Fruit fly (Drosophila melanogaster) whole organism, embryonic: Measurements from ENCODE around the gene CROT.

ENCODE experiments used
- Atf-2 ChIP-seq: fragments of 200-800 bp; sonication (Bioruptor generic); optimal IDR thresholded peaks from 2 replicates; lab custom pipeline; 2016; ENCODE audit warnings: missing biosample characterization, missing genetic modification characterization
- Atf3 ChIP-seq: fragments of 200-800 bp; sonication (Bioruptor generic); optimal IDR thresholded peaks from 3 replicates; lab custom pipeline; 2016; ENCODE audit warnings: missing biosample characterization, missing genetic modification characterization
- Awh ChIP-seq: fragments of 200-800 bp; sonication (Bioruptor generic); IDR thresholded peaks from 2 replicates; pipeline ENCODE4, ENCODE4 v1.3.6; 2022; ENCODE audit warnings: missing biosample characterization, missing genetic modification characterization
- CG10979 ChIP-seq: fragments of 200-800 bp; sonication (Bioruptor generic); optimal IDR thresholded peaks from 2 replicates; lab custom pipeline; 2018; ENCODE audit warnings: missing biosample characterization, mild to moderate bottlenecking, missing genetic modification characterization, moderate library complexity
- CG11456 ChIP-seq: fragments of 200-800 bp; sonication (Bioruptor generic); IDR thresholded peaks from 3 replicates; pipeline ENCODE4 v1.3.6; 2022; ENCODE audit warnings: missing biosample characterization, missing genetic modification characterization
- CG12769 ChIP-seq: fragments of 200-800 bp; sonication (Bioruptor generic); optimal IDR thresholded peaks from 2 replicates; lab custom pipeline; 2019; ENCODE audit warnings: missing biosample characterization, mild to moderate bottlenecking, missing genetic modification characterization, moderate library complexity
- CG13123 ChIP-seq: fragments of 200-800 bp; sonication (Bioruptor generic); optimal IDR thresholded peaks from 2 replicates; lab custom pipeline; 2016; ENCODE audit warnings: missing biosample characterization, missing genetic modification characterization
- CG15073 ChIP-seq: fragments of 200-800 bp; sonication (Bioruptor generic); optimal IDR thresholded peaks from 2 replicates; lab custom pipeline; 2016; ENCODE audit warnings: missing biosample characterization, missing genetic modification characterization
- CG15514 ChIP-seq: fragments of 200-800 bp; sonication (Bioruptor generic); optimal IDR thresholded peaks from 3 replicates; lab custom pipeline; 2017; ENCODE audit warnings: missing biosample characterization, missing genetic modification characterization, mild to moderate bottlenecking, moderate library complexity, missing genetic modification reagents
- CG16813 ChIP-seq: fragments of 200-800 bp; sonication (Bioruptor generic); IDR thresholded peaks from 3 replicates; pipeline ENCODE4 v1.3.6; 2022; ENCODE audit warnings: missing biosample characterization, missing genetic modification characterization; ENCODE audit not compliant: partially characterized antibody
- CG16863 ChIP-seq: fragments of 200-800 bp; sonication (Bioruptor generic); optimal IDR thresholded peaks from 3 replicates; lab custom pipeline; 2016; ENCODE audit warnings: missing biosample characterization, missing genetic modification characterization
- CG2678 ChIP-seq: fragments of 200-800 bp; sonication (Bioruptor generic); optimal IDR thresholded peaks from 3 replicates; lab custom pipeline; 2019; ENCODE audit warnings: missing biosample characterization, mild to moderate bottlenecking, missing genetic modification characterization, moderate library complexity
- CG31388 ChIP-seq: fragments of 200-800 bp; sonication (Bioruptor generic); optimal IDR thresholded peaks from 2 replicates; lab custom pipeline; 2016; ENCODE audit warnings: missing biosample characterization, missing genetic modification characterization
- CG34224 ChIP-seq: fragments of 200-800 bp; sonication (Bioruptor generic); IDR thresholded peaks from 3 replicates; pipeline ENCODE4 v1.3.6; 2022; ENCODE audit warnings: missing biosample characterization, missing genetic modification characterization; ENCODE audit not compliant: partially characterized antibody
- CG4617 ChIP-seq: fragments of 200-800 bp; sonication (Bioruptor generic); optimal IDR thresholded peaks from 3 replicates; lab custom pipeline; 2016; ENCODE audit warnings: missing biosample characterization, missing genetic modification characterization, borderline replicate concordance
- CG6689 ChIP-seq: fragments of 200-800 bp; sonication (Bioruptor generic); IDR thresholded peaks from 2 replicates; pipeline ENCODE4 v1.3.6; 2022; ENCODE audit warnings: missing biosample characterization, missing genetic modification characterization
- CG6854 ChIP-seq: fragments of 200-800 bp; sonication (Bioruptor generic); optimal IDR thresholded peaks from 3 replicates; lab custom pipeline; 2017; ENCODE audit warnings: missing biosample characterization, mild to moderate bottlenecking, missing genetic modification characterization
- CG7839 ChIP-seq: fragments of 200-800 bp; sonication (Bioruptor generic); optimal IDR thresholded peaks from 3 replicates; lab custom pipeline; 2018; ENCODE audit warnings: missing biosample characterization, mild to moderate bottlenecking, missing genetic modification characterization, moderate library complexity
- CG8281 ChIP-seq: fragments of 200-800 bp; sonication (Bioruptor generic); optimal IDR thresholded peaks from 2 replicates; lab custom pipeline; 2018; ENCODE audit warnings: missing biosample characterization, mild to moderate bottlenecking, missing genetic modification characterization, moderate library complexity
- E2f2 ChIP-seq: fragments of 200-800 bp; sonication (Bioruptor generic); IDR thresholded peaks from 2 replicates; pipeline ENCODE4 v1.3.6; 2022; ENCODE audit warnings: missing biosample characterization, missing genetic modification characterization
- ERR ChIP-seq: fragments of 200-800 bp; sonication (Bioruptor generic); optimal IDR thresholded peaks from 2 replicates; lab custom pipeline; 2016; ENCODE audit warnings: missing biosample characterization, missing genetic modification characterization
- Eip74EF ChIP-seq, 2 experiments: fragments of 200-800 bp in 1 of 2; fragments of >200 bp in 1 of 2; sonication (Bioruptor generic) in 1 of 2; optimal IDR thresholded peaks; 2 replicates each; lab custom pipeline; 2017 to 2019; ENCODE audit warnings: missing biosample characterization in 2 of 2, missing genetic modification characterization in 2 of 2, mild to moderate bottlenecking in 1 of 2, moderate library complexity in 1 of 2
- HLHmδ ChIP-seq: fragments of 200-800 bp; sonication (Bioruptor generic); optimal IDR thresholded peaks from 2 replicates; lab custom pipeline; 2018; ENCODE audit warnings: missing biosample characterization, mild to moderate bottlenecking, missing genetic modification characterization, moderate library complexity
- Hey ChIP-seq: fragments of 200-800 bp; sonication (Bioruptor generic); optimal IDR thresholded peaks from 3 replicates; lab custom pipeline; 2018; ENCODE audit warnings: missing biosample characterization, mild to moderate bottlenecking, missing genetic modification characterization
- Hr78 ChIP-seq, 2 experiments: fragments of 200-800 bp in 1 of 2; fragments of >200 bp in 1 of 2; sonication (Bioruptor generic) in 1 of 2; optimal IDR thresholded peaks; 2 replicates each; lab custom pipeline; 2017 to 2019; ENCODE audit warnings: missing biosample characterization in 2 of 2, missing genetic modification characterization in 2 of 2, mild to moderate bottlenecking in 1 of 2, moderate library complexity in 1 of 2
- Hsf ChIP-seq: fragments of 200-800 bp; sonication (Bioruptor generic); optimal IDR thresholded peaks from 3 replicates; lab custom pipeline; 2016; ENCODE audit warnings: missing biosample characterization, missing genetic modification characterization
- MESR4 ChIP-seq: fragments of 200-800 bp; sonication (Bioruptor generic); optimal IDR thresholded peaks from 2 replicates; lab custom pipeline; 2018; ENCODE audit warnings: missing biosample characterization, mild to moderate bottlenecking, missing genetic modification characterization, moderate library complexity
- Mes4 ChIP-seq: fragments of 200-800 bp; sonication (Bioruptor generic); optimal IDR thresholded peaks from 2 replicates; lab custom pipeline; 2016; ENCODE audit warnings: missing biosample characterization, missing genetic modification characterization
- Nf-YB ChIP-seq: fragments of 200-800 bp; sonication (Bioruptor generic); optimal IDR thresholded peaks from 3 replicates; lab custom pipeline; 2019; ENCODE audit warnings: missing biosample characterization, mild to moderate bottlenecking, missing genetic modification characterization, moderate library complexity
- Side ChIP-seq: fragments of 200-800 bp; sonication (Bioruptor generic); optimal IDR thresholded peaks from 2 replicates; lab custom pipeline; 2016; ENCODE audit warnings: missing biosample characterization, missing genetic modification characterization
- Sry-β ChIP-seq: fragments of 200-800 bp; sonication (Bioruptor generic); optimal IDR thresholded peaks from 2 replicates; lab custom pipeline; 2018; ENCODE audit warnings: missing biosample characterization, mild to moderate bottlenecking, missing genetic modification characterization, moderate library complexity
- Trl ChIP-seq, 3 experiments: fragments of >200 bp in 2 of 3; fragments of 200-800 bp in 1 of 3; sonication (Bioruptor generic) in 1 of 3; optimal IDR thresholded peaks; 2 replicates in 1 of 3; 3 replicates in 2 of 3; lab custom pipeline; 2016 to 2017; ENCODE audit warnings: missing biosample characterization in 1 of 3, missing genetic modification characterization in 1 of 3
- abd-A ChIP-seq: fragments of 200-800 bp; sonication (Bioruptor generic); optimal IDR thresholded peaks from 3 replicates; lab custom pipeline; 2019; ENCODE audit warnings: missing biosample characterization, mild to moderate bottlenecking, missing genetic modification characterization, moderate library complexity
- ac ChIP-seq: fragments of 200-800 bp; sonication (Bioruptor generic); optimal IDR thresholded peaks from 3 replicates; lab custom pipeline; 2017; ENCODE audit warnings: missing biosample characterization, mild to moderate bottlenecking, missing genetic modification characterization
- ash1 ChIP-seq: fragments of 200-800 bp; sonication (Bioruptor generic); optimal IDR thresholded peaks from 2 replicates; lab custom pipeline; 2018; ENCODE audit warnings: missing biosample characterization, mild to moderate bottlenecking, missing genetic modification characterization
- cato ChIP-seq: fragments of 200-800 bp; sonication (Bioruptor generic); optimal IDR thresholded peaks from 2 replicates; lab custom pipeline; 2016; ENCODE audit warnings: missing biosample characterization, missing genetic modification characterization, borderline replicate concordance
- ci ChIP-seq: fragments of 200-800 bp; sonication (Bioruptor generic); IDR thresholded peaks from 3 replicates; pipeline ENCODE4 v1.3.6; 2022; ENCODE audit warnings: missing biosample characterization, missing genetic modification characterization
- crc ChIP-seq: fragments of 200-800 bp; sonication (Bioruptor generic); optimal IDR thresholded peaks from 2 replicates; lab custom pipeline; 2016; ENCODE audit warnings: missing biosample characterization, missing genetic modification characterization
- dati ChIP-seq: fragments of 200-800 bp; sonication (Bioruptor generic); IDR thresholded peaks from 2 replicates; pipeline ENCODE4 v1.3.6; 2022; ENCODE audit warnings: missing biosample characterization, missing genetic modification characterization
- dm ChIP-seq: fragments of 200-800 bp; sonication (Bioruptor generic); optimal IDR thresholded peaks from 3 replicates; lab custom pipeline; 2016; ENCODE audit warnings: missing biosample characterization, missing genetic modification characterization
- exex ChIP-seq: fragments of 200-800 bp; sonication (Bioruptor generic); optimal IDR thresholded peaks from 4 replicates; lab custom pipeline; 2018; ENCODE audit warnings: missing biosample characterization, mild to moderate bottlenecking, missing genetic modification characterization, moderate library complexity
- grau ChIP-seq: fragments of 200-800 bp; optimal IDR thresholded peaks from 3 replicates; lab custom pipeline; 2019; ENCODE audit warnings: missing biosample characterization, mild to moderate bottlenecking, missing genetic modification characterization, moderate library complexity
- ssp ChIP-seq: fragments of 200-800 bp; sonication (Bioruptor generic); IDR thresholded peaks from 2 replicates; pipeline ENCODE4 v1.3.6; 2022; ENCODE audit warnings: missing biosample characterization, missing genetic modification characterization
- trem ChIP-seq: fragments of 200-800 bp; optimal IDR thresholded peaks from 3 replicates; lab custom pipeline; 2019; ENCODE audit warnings: missing biosample characterization, mild to moderate bottlenecking, missing genetic modification characterization, moderate library complexity

Gene CROT

dm6 chr3R:27679019-27679418 lies 27.5 kb downstream of the CROT start, which contains the start of gene CG12883 (continued):
- TF ChIP-seq Mes4 (no peak), Trl (optimal IDR thresholded peaks at IDR 0.05; lab: Kevin White, UChicago) (no peak), Trl (GFP tag; optimal IDR thresholded peaks at IDR 0.05; lab: Kevin White, UChicago) (no peak), CG10979 (tag; lab: Kevin White, UChicago) (no peak), CG6689 (GFP tag; lab: Robert Waterston, UW) (no peak), Atf-2 (GFP tag; lab: Kevin White, UChicago) (no peak), dati (GFP tag; lab: Robert Waterston, UW) (no peak), Hey (no peak), Awh (GFP tag; lab: Robert Waterston, UW) (no peak), Side (GFP tag; lab: Kevin White, UChicago) (no peak), ERR (no peak), Sry-β (no peak), Hr78 (GFP tag; optimal IDR thresholded peaks at IDR 0.05; lab: Kevin White, UChicago) (no peak), cato (GFP tag; lab: Kevin White, UChicago) (no peak), CG15514 (GFP tag; lab: Kevin White, UChicago) (peak; percentile 52), ssp (GFP tag; lab: Robert Waterston, UW) (no peak), dm (no peak), CG13123 (GFP tag; lab: Kevin White, UChicago) (no peak), CG31388 (GFP tag; lab: Kevin White, UChicago) (no peak), CG16863 (GFP tag; lab: Kevin White, UChicago) (no peak), exex (no peak), HLHmδ (GFP tag; lab: Kevin White, UChicago) (no peak), Nf-YB (peak; percentile 84), Atf3 (GFP tag; lab: Kevin White, UChicago) (no peak), CG2678 (tag; lab: Kevin White, UChicago) (no peak), CG7839 (tag; lab: Kevin White, UChicago) (no peak), grau (tag; lab: Kevin White, UChicago) (no peak), CG8281 (tag; lab: Kevin White, UChicago) (no peak), crc (GFP tag; lab: Kevin White, UChicago) (no peak), CG15073 (GFP tag; lab: Kevin White, UChicago) (no peak), ash1 (GFP tag; lab: Kevin White, UChicago) (no peak), trem (no peak), abd-A (tag; lab: Kevin White, UChicago) (no peak), CG16813 (GFP tag; lab: Robert Waterston, UW) (no peak), CG11456 (GFP tag; lab: Robert Waterston, UW) (no peak), ci (GFP tag; lab: Robert Waterston, UW) (0 out of 3 replicates have a peak, but pooled peaks have one; percentile 12), E2f2 (GFP tag; lab: Robert Waterston, UW) (peak; percentile 90), CG34224 (GFP tag; lab: Robert Waterston, UW) (no peak), ac (GFP tag; lab: Kevin White, UChicago) (no peak), CG12769 (tag; lab: Kevin White, UChicago) (no peak), MESR4 (peak; percentile 46), Eip74EF (GFP tag; optimal IDR thresholded peaks at IDR 0.05; lab: Kevin White, UChicago) (no peak), CG6854 (GFP tag; lab: Kevin White, UChicago) (no peak), Hsf (GFP tag; lab: Kevin White, UChicago) (no peak), CG4617 (GFP tag; lab: Kevin White, UChicago) (peak; percentile 3)
